Worm (Caenorhabditis elegans): ENCODE measurements around the gene C34F6.11.

C34F6.11 gene

ce11 chrX:11203773-11204172 is at the start of gene C34F6.11:
Gene C34F6.11, minus strand, starts transcription at chrX:11203932.
- no peak for TF ChIP-seq ces-1 (GFP tag; optimal IDR thresholded peaks at IDR 0.05)
- TF ChIP-seq elt-1 (tag; optimal IDR thresholded peaks at IDR 0.05; ENCODE audit: borderline replicate concordance, insufficient read depth), result no peak
- TF ChIP-seq elt-3 (tag; optimal IDR thresholded peaks at IDR 0.05), result no peak
- no peak for TF ChIP-seq ceh-83 (GFP tag; optimal IDR thresholded peaks at IDR 0.05)
- TF ChIP-seq hlh-1 (tag; optimal IDR thresholded peaks at IDR 0.05), result no peak
- TF ChIP-seq unc-39 (tag; optimal IDR thresholded peaks at IDR 0.05), result no peak
- no peak for TF ChIP-seq tbx-8 (GFP tag; optimal IDR thresholded peaks at IDR 0.05)
- no peak for TF ChIP-seq lin-13 (tag; optimal IDR thresholded peaks at IDR 0.05)
- no peak for TF ChIP-seq lsy-2 (tag; optimal IDR thresholded peaks at IDR 0.05)
- no peak for TF ChIP-seq unc-62 (GFP tag; optimal IDR thresholded peaks at IDR 0.05)
- TF ChIP-seq ham-2 (GFP tag; optimal IDR thresholded peaks at IDR 0.05), result no peak
- TF ChIP-seq drap-1 (GFP tag; optimal IDR thresholded peaks at IDR 0.05), result no peak
- TF ChIP-seq lin-32 (GFP tag; optimal IDR thresholded peaks at IDR 0.05), result no peak
- TF ChIP-seq nhr-28 (tag; optimal IDR thresholded peaks at IDR 0.05), result no peak
- TF ChIP-seq M03D4.4 (tag; optimal IDR thresholded peaks at IDR 0.05), result no peak
- TF ChIP-seq nhr-237 (tag; optimal IDR thresholded peaks at IDR 0.05), result no peak
- no peak for TF ChIP-seq snpc-4 (tag; optimal IDR thresholded peaks at IDR 0.05)
- TF ChIP-seq nhr-2 (tag; optimal IDR thresholded peaks at IDR 0.05), result no peak

- TF ChIP-seq mab-5 (tag; optimal IDR thresholded peaks at IDR 0.05), result no peak
- peak; percentile 78 for TF ChIP-seq mls-2 (tag; optimal IDR thresholded peaks at IDR 0.05)
- TF ChIP-seq elt-1 (tag; optimal IDR thresholded peaks at IDR 0.05; ENCODE audit: borderline replicate concordance, insufficient read depth), result no peak
- TF ChIP-seq snpc-4 (tag; optimal IDR thresholded peaks at IDR 0.05), result no peak
- TF ChIP-seq lin-32 (GFP tag; optimal IDR thresholded peaks at IDR 0.05), result peak; percentile 53
- peak; percentile 85 for TF ChIP-seq ceh-83 (GFP tag; optimal IDR thresholded peaks at IDR 0.05)
- TF ChIP-seq unc-39 (tag; optimal IDR thresholded peaks at IDR 0.05), result no peak
- no peak for TF ChIP-seq blmp-1 (tag; optimal IDR thresholded peaks at IDR 0.05)
- TF ChIP-seq hlh-1 (tag; optimal IDR thresholded peaks at IDR 0.05), result no peak
- peak; percentile 39 for TF ChIP-seq flh-1 (GFP tag; optimal IDR thresholded peaks at IDR 0.05)
- no peak for TF ChIP-seq nhr-12 (tag; optimal IDR thresholded peaks at IDR 0.05)
- TF ChIP-seq nhr-28 (tag; optimal IDR thresholded peaks at IDR 0.05), result no peak
- no peak for TF ChIP-seq nhr-2 (tag; optimal IDR thresholded peaks at IDR 0.05)
- peak; percentile 37 for TF ChIP-seq ham-2 (GFP tag; optimal IDR thresholded peaks at IDR 0.05)
- no peak for TF ChIP-seq pha-4 (tag; optimal IDR thresholded peaks at IDR 0.05)
- TF ChIP-seq drap-1 (GFP tag; optimal IDR thresholded peaks at IDR 0.05), result peak; percentile 61
- TF ChIP-seq cnd-1 (tag; optimal IDR thresholded peaks at IDR 0.05), result peak; percentile 62
- peak; percentile 30 for TF ChIP-seq bed-3 (GFP tag; optimal IDR thresholded peaks at IDR 0.05)
- TF ChIP-seq ceh-43 (GFP tag; optimal IDR thresholded peaks at IDR 0.05), result peak; percentile 57
- TF ChIP-seq mep-1 (tag; optimal IDR thresholded peaks at IDR 0.05), result peak; percentile 42
- no peak for TF ChIP-seq unc-62 (GFP tag; optimal IDR thresholded peaks at IDR 0.05)
- TF ChIP-seq sem-2 (GFP tag; optimal IDR thresholded peaks at IDR 0.05), result peak; percentile 65
- TF ChIP-seq ztf-11 (tag; optimal IDR thresholded peaks at IDR 0.05), result no peak
- peak; percentile 28 for TF ChIP-seq tbx-8 (GFP tag; optimal IDR thresholded peaks at IDR 0.05)
- no peak for TF ChIP-seq nhr-237 (tag; optimal IDR thresholded peaks at IDR 0.05)
- no peak for TF ChIP-seq nhr-76 (tag; optimal IDR thresholded peaks at IDR 0.05)
- peak; percentile 69 for TF ChIP-seq M03D4.4 (tag; optimal IDR thresholded peaks at IDR 0.05)
- peak; percentile 70 for TF ChIP-seq unc-120 (tag; optimal IDR thresholded peaks at IDR 0.05; ENCODE audit: poor library complexity, severe bottlenecking)
- no peak for TF ChIP-seq lin-13 (tag; optimal IDR thresholded peaks at IDR 0.05)
- no peak for TF ChIP-seq ceh-39 (tag; optimal IDR thresholded peaks at IDR 0.05)
- no peak for TF ChIP-seq lsy-2 (tag; optimal IDR thresholded peaks at IDR 0.05)
- TF ChIP-seq zip-8 (tag; optimal IDR thresholded peaks at IDR 0.05), result peak; percentile 32
- TF ChIP-seq elt-3 (tag; optimal IDR thresholded peaks at IDR 0.05), result no peak
- peak; percentile 73 for TF ChIP-seq sptf-1 (tag; optimal IDR thresholded peaks at IDR 0.05)
- no peak for TF ChIP-seq ces-1 (GFP tag; optimal IDR thresholded peaks at IDR 0.05)
These were observed 48.7 kb upstream of the C34F6.11 start for ce11 chrX:11252429-11252828.

- TF ChIP-seq nhr-237 (tag; optimal IDR thresholded peaks at IDR 0.05), result no peak
- no peak for TF ChIP-seq nhr-76 (tag; optimal IDR thresholded peaks at IDR 0.05)
- no peak for TF ChIP-seq mab-5 (tag; optimal IDR thresholded peaks at IDR 0.05)
- no peak for TF ChIP-seq sptf-1 (tag; optimal IDR thresholded peaks at IDR 0.05)
- TF ChIP-seq lin-32 (GFP tag; optimal IDR thresholded peaks at IDR 0.05), result no peak
- no peak for TF ChIP-seq pha-4 (tag; optimal IDR thresholded peaks at IDR 0.05)
These were observed 48.2 kb upstream of the C34F6.11 start for ce11 chrX:11251928-11252327.

All from whole organism, mixed stage, embryonic.